Worm (Caenorhabditis elegans) whole organism, L3 larva: ENCODE measurements around the gene fbxb-103.

Experiments used
- aly-2 ChIP-seq: fragments of 150-350 bp; optimal IDR thresholded peaks from 2 replicates; lab custom pipeline; 2014; ENCODE audit warnings: missing biosample characterization, missing genetic modification characterization
- mdl-1 ChIP-seq: fragments of 150-350 bp; optimal IDR thresholded peaks from 2 replicates; lab custom pipeline; 2014; ENCODE audit warnings: missing biosample characterization, missing genetic modification characterization
- mml-1 ChIP-seq: fragments of 150-350 bp; sonication (generic microtip); optimal IDR thresholded peaks from 3 replicates; lab custom pipeline; 2014; ENCODE audit warnings: missing biosample characterization, missing genetic modification characterization
- nhr-237 ChIP-seq: fragments of 150-350 bp; optimal IDR thresholded peaks from 2 replicates; lab custom pipeline; 2014; ENCODE audit warnings: missing biosample characterization, missing genetic modification characterization
- pqm-1 ChIP-seq: fragments of 150-350 bp; optimal IDR thresholded peaks from 2 replicates; lab custom pipeline; 2017; ENCODE audit warnings: missing biosample characterization, missing genetic modification characterization, inconsistent platforms
- ztf-11 ChIP-seq: fragments of 150-350 bp; optimal IDR thresholded peaks from 2 replicates; lab custom pipeline; 2014; ENCODE audit warnings: missing biosample characterization, missing genetic modification characterization

ce11 chrII:3891124-3891523 lies 15.8 kb upstream of the fbxb-103 start, which contains the start of gene F53C3.8:
- TF ChIP-seq mml-1 (tag; lab: Kevin White, UChicago) (no peak), nhr-237 (tag; lab: Kevin White, UChicago) (no peak), aly-2 (tag; lab: Kevin White, UChicago) (no peak), ztf-11 (tag; lab: Kevin White, UChicago) (no peak), mdl-1 (tag; lab: Kevin White, UChicago) (no peak), pqm-1 (tag; lab: Kevin White, UChicago) (no peak)
